Worm (Caenorhabditis elegans) whole organism, L4 larva: ENCODE measurements around the gene M03C11.3.

Experiments used
- F49E8.2 ChIP-seq: sonication (generic microtip); optimal IDR thresholded peaks from 2 replicates; lab custom pipeline; 2016; ENCODE audit warnings: missing compliant biosample characterization, mild to moderate bottlenecking, missing genetic modification characterization, borderline replicate concordance
- aha-1 ChIP-seq: fragments of 150-350 bp; peaks from one replicate; lab custom pipeline; 2014; ENCODE audit warnings: missing biosample characterization, missing genetic modification characterization
- ceh-32 ChIP-seq: sonication (generic microtip); optimal IDR thresholded peaks from 2 replicates; lab custom pipeline; 2016; ENCODE audit warnings: mild to moderate bottlenecking, missing genetic modification characterization, missing compliant biosample characterization; ENCODE audit not compliant: poor library complexity
- ceh-44 ChIP-seq: fragments of 200-800 bp; sonication (Bioruptor generic); IDR thresholded peaks from 2 replicates; pipeline ENCODE4 v1.3.6; 2022; ENCODE audit warnings: missing genetic modification reagents, missing genetic modification characterization, missing compliant biosample characterization
- ces-1 ChIP-seq: fragments of 150-350 bp; sonication (generic microtip); optimal IDR thresholded peaks from 4 replicates; lab custom pipeline; 2014; ENCODE audit warnings: missing biosample characterization, missing genetic modification reagents, missing genetic modification characterization
- ctbp-1 ChIP-seq: fragments of 200-800 bp; sonication (Bioruptor generic); IDR thresholded peaks from 2 replicates; pipeline ENCODE4 v1.3.6; 2022; ENCODE audit warnings: missing genetic modification reagents, missing genetic modification characterization, missing compliant biosample characterization
- daf-16 ChIP-seq, 3 experiments: sonication (generic microtip); optimal IDR thresholded peaks; 2 replicates each; lab custom pipeline; 2016 to 2017; ENCODE audit warnings: missing genetic modification characterization in 3 of 3, missing genetic modification reagents in 3 of 3, mild to moderate bottlenecking in 2 of 3, missing compliant biosample characterization in 2 of 3, missing biosample characterization in 1 of 3, moderate library complexity in 1 of 3
- daf-19 ChIP-seq: fragments of 200-800 bp; sonication (Bioruptor generic); conservative IDR thresholded peaks from 2 replicates; pipeline ENCODE4 v1.3.6; 2022; ENCODE audit warnings: missing genetic modification characterization, missing compliant biosample characterization
- dmd-6 ChIP-seq: fragments of 200-800 bp; sonication (Bioruptor generic); IDR thresholded peaks from 2 replicates; pipeline ENCODE4 v1.3.6; 2022; ENCODE audit warnings: missing genetic modification reagents, missing genetic modification characterization, missing compliant biosample characterization
- dpl-1 ChIP-seq: fragments of 150-350 bp; optimal IDR thresholded peaks from 2 replicates; lab custom pipeline; 2014; ENCODE audit warnings: missing biosample characterization, missing genetic modification reagents, missing genetic modification characterization
- dve-1 ChIP-seq: sonication (generic microtip); optimal IDR thresholded peaks from 2 replicates; lab custom pipeline; 2017; ENCODE audit warnings: antibody characterized with exemption, mild to moderate bottlenecking, missing genetic modification characterization, missing compliant biosample characterization; ENCODE audit not compliant: insufficient read depth
- fkh-10 ChIP-seq: fragments of 150-350 bp; optimal IDR thresholded peaks from 2 replicates; lab custom pipeline; 2014; ENCODE audit warnings: missing biosample characterization, missing genetic modification reagents, missing genetic modification characterization
- hif-1 ChIP-seq, 2 experiments: sonication (generic microtip); optimal IDR thresholded peaks; 2 replicates each; lab custom pipeline; 2016 to 2017; ENCODE audit warnings: missing compliant biosample characterization in 2 of 2, missing genetic modification characterization in 2 of 2, missing genetic modification reagents in 2 of 2, missing genotype in 2 of 2, mild to moderate bottlenecking in 1 of 2
- hlh-11 ChIP-seq: fragments of 200-800 bp; sonication (Bioruptor generic); optimal IDR thresholded peaks from 2 replicates; lab custom pipeline; 2018; ENCODE audit warnings: mild to moderate bottlenecking, missing genetic modification characterization, missing compliant biosample characterization
- hlh-30 ChIP-seq: sonication (generic microtip); optimal IDR thresholded peaks from 2 replicates; lab custom pipeline; 2017; ENCODE audit warnings: antibody characterized with exemption, mild to moderate bottlenecking, missing genetic modification characterization, missing compliant biosample characterization; ENCODE audit not compliant: insufficient read depth
- hmg-1.1 ChIP-seq: fragments of 200-800 bp; sonication (Bioruptor generic); IDR thresholded peaks from 2 replicates; pipeline ENCODE4 v1.3.6; 2022; ENCODE audit warnings: missing genetic modification reagents, missing genetic modification characterization, missing compliant biosample characterization
- jun-1 ChIP-seq: fragments of 150-350 bp; optimal IDR thresholded peaks from 2 replicates; lab custom pipeline; 2014; ENCODE audit warnings: missing biosample characterization, missing genetic modification reagents, missing genetic modification characterization
- lin-38 ChIP-seq: fragments of 200-800 bp; sonication (Bioruptor generic); IDR thresholded peaks from 2 replicates; pipeline ENCODE4 v1.3.6; 2022; ENCODE audit warnings: missing genetic modification reagents, missing genetic modification characterization, missing compliant biosample characterization
- lsy-2 ChIP-seq, 2 experiments: fragments of 150-350 bp in 1 of 2; sonication (generic microtip) in 1 of 2; optimal IDR thresholded peaks; 2 replicates each; lab custom pipeline; 2014 to 2017; ENCODE audit warnings: missing biosample characterization in 2 of 2, missing genetic modification characterization in 2 of 2
- madf-9 ChIP-seq: fragments of 200-800 bp; sonication (Bioruptor generic); conservative IDR thresholded peaks from 2 replicates; pipeline ENCODE4 v1.3.6; 2022; ENCODE audit warnings: missing genetic modification reagents, missing genetic modification characterization, missing compliant biosample characterization
- mdl-1 ChIP-seq, 2 experiments: fragments of 150-350 bp in 1 of 2; sonication (generic microtip) in 1 of 2; optimal IDR thresholded peaks; 2 replicates each; lab custom pipeline; 2014 to 2017; ENCODE audit warnings: missing biosample characterization in 2 of 2, missing genetic modification characterization in 2 of 2
- mep-1 ChIP-seq: fragments of 150-350 bp; sonication (generic microtip); optimal IDR thresholded peaks from 3 replicates; lab custom pipeline; 2014; ENCODE audit warnings: missing biosample characterization, missing genetic modification characterization
- mes-2 ChIP-seq: sonication (generic microtip); optimal IDR thresholded peaks from 2 replicates; lab custom pipeline; 2016; ENCODE audit warnings: missing genotype, mild to moderate bottlenecking, missing genetic modification characterization, missing compliant biosample characterization; ENCODE audit not compliant: poor library complexity, severe bottlenecking
- nhr-11 ChIP-seq: fragments of 150-350 bp; optimal IDR thresholded peaks from 2 replicates; lab custom pipeline; 2014; ENCODE audit warnings: missing biosample characterization, missing genetic modification characterization
- nhr-237 ChIP-seq: sonication (generic microtip); optimal IDR thresholded peaks from 2 replicates; lab custom pipeline; 2017; ENCODE audit warnings: missing biosample characterization, missing genetic modification characterization
- nhr-25 ChIP-seq: sonication (generic microtip); optimal IDR thresholded peaks from 2 replicates; lab custom pipeline; 2017; ENCODE audit warnings: missing genetic modification characterization, mild to moderate bottlenecking, missing compliant biosample characterization, antibody characterized with exemption, moderate library complexity, borderline replicate concordance; ENCODE audit not compliant: insufficient read depth
- nhr-28 ChIP-seq: fragments of 150-350 bp; optimal IDR thresholded peaks from 2 replicates; lab custom pipeline; 2014; ENCODE audit warnings: missing biosample characterization, missing genetic modification characterization
- nhr-42 ChIP-seq: fragments of 200-800 bp; sonication (Bioruptor generic); IDR thresholded peaks from 2 replicates; pipeline ENCODE4 v1.3.6; 2022; ENCODE audit warnings: missing genetic modification characterization, missing compliant biosample characterization
- nhr-48 ChIP-seq: sonication (generic microtip); optimal IDR thresholded peaks from 2 replicates; lab custom pipeline; 2016; ENCODE audit warnings: mild to moderate bottlenecking, missing genetic modification characterization, missing compliant biosample characterization
- nhr-6 ChIP-seq: fragments of 150-350 bp; optimal IDR thresholded peaks from 2 replicates; lab custom pipeline; 2014; ENCODE audit warnings: missing biosample characterization, missing genetic modification characterization
- nhr-77 ChIP-seq: fragments of 150-350 bp; optimal IDR thresholded peaks from 2 replicates; lab custom pipeline; 2014; ENCODE audit warnings: missing biosample characterization, missing genetic modification characterization
- pqm-1 ChIP-seq: sonication (generic microtip); optimal IDR thresholded peaks from 2 replicates; lab custom pipeline; 2017; ENCODE audit warnings: missing biosample characterization, missing genetic modification characterization
- snpc-1.2 ChIP-seq: fragments of 200-800 bp; sonication (Bioruptor generic); IDR thresholded peaks from 2 replicates; pipeline ENCODE4 v1.3.6; 2022; ENCODE audit warnings: missing genetic modification reagents, missing genetic modification characterization, missing compliant biosample characterization
- snpc-4 ChIP-seq: fragments of 150-350 bp; optimal IDR thresholded peaks from 2 replicates; lab custom pipeline; 2014; ENCODE audit warnings: missing biosample characterization, missing genetic modification characterization
- tra-1 ChIP-seq: fragments of 200-800 bp; sonication (Bioruptor generic); IDR thresholded peaks from 2 replicates; pipeline ENCODE4 v1.3.6; 2022; ENCODE audit warnings: missing genetic modification reagents, missing genetic modification characterization, missing compliant biosample characterization
- zfp-3 ChIP-seq: fragments of 200-800 bp; sonication (Bioruptor generic); conservative IDR thresholded peaks from 2 replicates; pipeline ENCODE4 v1.3.6; 2022; ENCODE audit warnings: missing genetic modification reagents, missing genetic modification characterization, missing compliant biosample characterization
- zip-11 ChIP-seq: fragments of 200-800 bp; sonication (Bioruptor generic); IDR thresholded peaks from 2 replicates; pipeline ENCODE4 v1.3.6; 2022; ENCODE audit warnings: missing genetic modification characterization, missing compliant biosample characterization
- ztf-11 ChIP-seq: fragments of 150-350 bp; optimal IDR thresholded peaks from 2 replicates; lab custom pipeline; 2014; ENCODE audit warnings: missing biosample characterization, missing genetic modification characterization

Gene M03C11.3

ce11 chrIII:10355382-10355781, 49.5 kb upstream of the M03C11.3 start, which contains the start of gene spp-1 (continued):
- TF ChIP-seq ceh-32 (tag; lab: Kevin White, UChicago) (no peak), F49E8.2 (tag; lab: Kevin White, UChicago) (no peak), nhr-77 (tag; lab: Kevin White, UChicago) (peak; percentile 4), ceh-44 (GFP tag; lab: Robert Waterston, UW) (no peak), zip-11 (no peak), nhr-42 (no peak), snpc-4 (tag; lab: Kevin White, UChicago) (no peak), ztf-11 (tag; lab: Kevin White, UChicago) (no peak), snpc-1.2 (no peak), nhr-48 (tag; lab: Kevin White, UChicago) (peak; percentile 57)

- peak; percentile 51 for TF ChIP-seq nhr-25 (tag; lab: Kevin White, UChicago)
- TF ChIP-seq dmd-6 (GFP tag; lab: Robert Waterston, UW): peak; percentile 49
- TF ChIP-seq nhr-48 (tag; lab: Kevin White, UChicago): no peak
- no peak for TF ChIP-seq daf-19 (GFP tag; lab: Robert Waterston, UW)
- TF ChIP-seq mes-2 (tag; lab: Kevin White, UChicago): peak; percentile 84
- peak; percentile 52 for TF ChIP-seq aha-1 (tag; lab: Kevin White, UChicago)
- TF ChIP-seq lin-38: peak; percentile 67
- peak; percentile 98 for TF ChIP-seq dpl-1
- TF ChIP-seq hmg-1.1 (GFP tag; lab: Robert Waterston, UW): peak; percentile 35; the same call in 1 of the 2 replicates
- peak; percentile 30 for TF ChIP-seq nhr-11 (tag; lab: Kevin White, UChicago)
- TF ChIP-seq nhr-6 (tag; lab: Kevin White, UChicago): peak; percentile 59
- TF ChIP-seq mep-1 (tag; lab: Kevin White, UChicago): peak; percentile 60
- peak; percentile 40 for TF ChIP-seq nhr-77 (tag; lab: Kevin White, UChicago)
- peak; percentile 50 for TF ChIP-seq hlh-11 (tag; lab: Kevin White, UChicago)
- TF ChIP-seq zfp-3 (GFP tag; lab: Robert Waterston, UW): no peak
- TF ChIP-seq pqm-1 (tag; lab: Kevin White, UChicago): no peak
- peak; percentile 60 for TF ChIP-seq dve-1 (tag; lab: Kevin White, UChicago)
- TF ChIP-seq lsy-2 (tag; optimal IDR thresholded peaks at IDR 0.05; lab: Kevin White, UChicago): peak; percentile 80 to 99
- TF ChIP-seq hlh-30 (tag; lab: Kevin White, UChicago): peak; percentile 64
- no peak for TF ChIP-seq tra-1 (GFP tag; lab: Robert Waterston, UW)
- TF ChIP-seq daf-16 (GFP tag; optimal IDR thresholded peaks at IDR 0.05; lab: Kevin White, UChicago): no peak
- peak; percentile 47 for TF ChIP-seq daf-16 (tag; optimal IDR thresholded peaks at IDR 0.05; lab: Kevin White, UChicago)
- TF ChIP-seq nhr-28 (tag; lab: Kevin White, UChicago): peak; percentile 74
- peak in 1 of 2 experiments; percentile 34 for TF ChIP-seq hif-1 (tag; optimal IDR thresholded peaks at IDR 0.05; lab: Kevin White, UChicago)
Measured at ce11 chrIII:10357598-10358186, 47.2 kb upstream of the M03C11.3 start, which contains the start of gene umps-1. TSS of gene umps-1 (minus strand) at chrIII:10357648.

ce11 chrIII:10358751-10359150, 46.1 kb upstream of the M03C11.3 start:
- TF ChIP-seq mdl-1 (tag; optimal IDR thresholded peaks at IDR 0.05; lab: Kevin White, UChicago): no peak
- no peak for TF ChIP-seq jun-1 (tag; lab: Kevin White, UChicago)
- TF ChIP-seq snpc-1.2: no peak
- TF ChIP-seq ces-1 (GFP tag; lab: Kevin White, UChicago): peak; percentile 86
- peak in 1 of 2 experiments; percentile 46 for TF ChIP-seq lsy-2 (tag; optimal IDR thresholded peaks at IDR 0.05; lab: Kevin White, UChicago)
- TF ChIP-seq nhr-237 (tag; lab: Kevin White, UChicago): no peak
- TF ChIP-seq fkh-10: peak; percentile 62
- 0 out of 2 replicates have a peak, but pooled peaks have one; percentile 55 for TF ChIP-seq ctbp-1 (GFP tag; lab: Robert Waterston, UW)
- TF ChIP-seq aha-1 (tag; lab: Kevin White, UChicago): peak; percentile 14
- no peak for TF ChIP-seq madf-9 (GFP tag; lab: Robert Waterston, UW)
